Fruit fly (Drosophila melanogaster): ENCODE data around the gene Art9.

Art9 gene

DNA sequence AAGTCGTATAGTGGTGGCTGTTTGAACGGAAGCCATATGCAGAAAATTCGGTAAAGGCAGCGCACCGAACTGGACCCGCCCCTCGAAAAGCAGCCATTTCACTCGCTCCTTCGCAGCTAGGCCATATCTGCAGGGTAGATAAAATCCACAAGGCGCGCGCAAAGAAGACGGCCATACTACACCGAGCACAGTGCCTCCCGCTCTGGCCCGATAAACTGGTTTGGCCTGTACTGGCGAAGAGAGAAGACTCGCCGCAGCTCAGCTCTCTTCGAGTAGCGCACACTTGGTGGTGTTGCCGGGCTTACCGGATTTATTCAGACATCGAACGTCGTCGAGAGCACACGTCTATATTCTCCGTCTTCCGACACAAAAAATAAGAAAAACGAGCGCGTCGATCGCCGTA lies 41.7 kb downstream of the Art9 start, which contains the start of gene ems:
Gene ems, plus strand, starts transcription at position 311 of the 403 bp plus-strand sequence.
- TF ChIP-seq insv (optimal IDR thresholded peaks at IDR 0.05): no peak

DNA sequence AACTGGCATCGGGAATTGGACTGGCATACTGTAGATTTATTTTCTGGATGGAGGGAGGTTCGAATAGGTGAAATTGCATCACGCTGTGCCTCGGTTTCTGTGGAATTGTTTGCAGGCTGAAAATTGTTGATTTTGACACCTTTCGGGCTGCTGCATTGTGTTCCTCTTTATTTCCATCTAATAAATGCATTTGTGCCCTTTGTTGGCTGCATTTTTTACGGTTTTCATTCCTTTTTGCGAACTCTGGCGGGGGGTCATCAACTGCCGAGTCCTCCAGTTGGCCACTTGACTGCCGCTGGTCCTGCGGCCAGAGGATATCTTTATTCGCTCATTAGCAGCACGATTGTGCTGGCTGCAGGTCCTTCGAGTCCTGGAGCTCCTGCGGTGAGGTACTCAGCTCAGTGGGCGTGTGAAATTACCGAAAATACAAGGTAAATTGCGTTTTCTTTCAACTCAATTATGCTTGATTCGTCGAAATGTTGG lies 43.5 kb downstream of the Art9 start:
- TF ChIP-seq h (optimal IDR thresholded peaks at IDR 0.05): no peak
- TF ChIP-seq psq (optimal IDR thresholded peaks at IDR 0.05): no peak
- TF ChIP-seq insv (optimal IDR thresholded peaks at IDR 0.05): no peak
- TF ChIP-seq ttk (optimal IDR thresholded peaks at IDR 0.05): no peak
- TF ChIP-seq Sin3A (optimal IDR thresholded peaks at IDR 0.05): no peak
- TF ChIP-seq Myc (optimal IDR thresholded peaks at IDR 0.05): no peak

- TF ChIP-seq Sin3A (optimal IDR thresholded peaks at IDR 0.05): no peak
- TF ChIP-seq psq (optimal IDR thresholded peaks at IDR 0.05): no peak
- TF ChIP-seq insv (optimal IDR thresholded peaks at IDR 0.05): no peak
- no peak for TF ChIP-seq ttk (optimal IDR thresholded peaks at IDR 0.05)
- no peak for TF ChIP-seq Myc (optimal IDR thresholded peaks at IDR 0.05)
- no peak for TF ChIP-seq h (optimal IDR thresholded peaks at IDR 0.05)
These were observed 46.4 kb downstream of the Art9 start for dm6 chr3R:13896854-13897253.

- TF ChIP-seq psq (optimal IDR thresholded peaks at IDR 0.05) (no peak), insv (optimal IDR thresholded peaks at IDR 0.05) (no peak), Sin3A (optimal IDR thresholded peaks at IDR 0.05) (no peak), h (optimal IDR thresholded peaks at IDR 0.05) (no peak), ttk (optimal IDR thresholded peaks at IDR 0.05) (no peak), Myc (optimal IDR thresholded peaks at IDR 0.05) (no peak)
These were observed 47.7 kb downstream of the Art9 start for dm6 chr3R:13895602-13896001.

- no peak for TF ChIP-seq Sin3A (optimal IDR thresholded peaks at IDR 0.05)
- no peak for TF ChIP-seq h (optimal IDR thresholded peaks at IDR 0.05)
- no peak for TF ChIP-seq Myc (optimal IDR thresholded peaks at IDR 0.05)
- TF ChIP-seq psq (optimal IDR thresholded peaks at IDR 0.05): no peak
- TF ChIP-seq ttk (optimal IDR thresholded peaks at IDR 0.05): no peak
These were observed 48.5 kb downstream of the Art9 start for dm6 chr3R:13894756-13895155.

DNA sequence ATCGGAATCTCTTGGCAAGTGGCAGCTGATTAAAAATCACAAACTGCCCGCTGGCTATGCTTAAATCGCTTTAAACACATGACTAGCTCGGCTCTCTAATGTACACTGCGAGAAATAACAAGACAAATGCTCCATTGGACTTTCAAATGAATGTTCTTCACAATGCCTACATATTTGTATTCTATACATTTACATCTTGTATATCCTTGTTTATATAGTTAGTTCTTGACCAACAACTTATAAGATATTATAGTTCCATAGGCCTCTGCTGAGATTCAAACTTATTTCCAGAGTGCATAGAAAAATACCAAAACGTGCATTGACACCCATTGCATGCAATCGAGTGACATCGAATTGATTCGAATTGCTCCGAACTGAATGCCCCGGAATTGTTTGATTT lies 50.4 kb downstream of the Art9 start:
- TF ChIP-seq psq (optimal IDR thresholded peaks at IDR 0.05): no peak
- no peak for TF ChIP-seq Myc (optimal IDR thresholded peaks at IDR 0.05)
